Fruit fly (Drosophila melanogaster): ENCODE data around the gene CG8578.
A peak's percentile ranks its signal among the peaks of the same experiment; 100 is the strongest.

Gene CG8578

DNA sequence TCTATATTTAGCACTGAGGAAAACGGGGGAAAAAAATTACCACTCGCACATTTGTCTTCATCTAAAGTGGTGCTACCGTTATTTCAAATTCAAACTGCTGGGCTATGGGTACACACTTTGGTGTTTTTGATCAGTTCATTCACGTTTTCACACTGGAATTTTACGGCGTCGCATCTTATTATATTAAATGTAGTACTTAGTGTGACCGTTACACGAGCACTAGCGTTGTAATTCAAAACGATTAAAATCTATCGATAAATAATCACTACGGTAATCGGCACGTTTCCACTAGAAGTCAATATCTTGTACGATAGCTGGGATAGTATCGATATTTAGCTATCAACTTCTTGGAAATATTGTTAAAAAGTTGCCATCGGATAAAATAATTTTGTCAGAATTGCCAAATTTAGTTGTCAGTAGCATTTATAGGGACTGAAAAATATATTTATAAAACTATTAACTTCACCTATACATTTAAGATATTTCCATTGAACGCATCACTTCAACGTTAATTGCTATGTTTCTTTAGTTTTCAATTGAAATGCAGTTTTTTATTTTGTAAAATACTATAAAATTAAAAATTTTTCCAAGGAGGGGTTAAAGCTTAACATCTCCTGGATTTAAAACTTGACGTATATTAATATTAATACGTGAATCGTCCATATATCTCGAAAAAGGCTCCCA, 13.5 kb downstream of the CG8578 start, which contains the start of the genes CG46440 and Myb:
TSS of gene CG46440 (minus strand) at position 223 of the 684 bp plus-strand sequence.
TSS of gene Myb (minus strand) at position 223 of the 684 bp plus-strand sequence.
- no peak for TF ChIP-seq fkh (GFP tag; optimal IDR thresholded peaks at IDR 0.05)
- TF ChIP-seq CG6808 (GFP tag; optimal IDR thresholded peaks at IDR 0.05) = no peak
- peak; percentile 1 for TF ChIP-seq Eip78C (GFP tag)
- peak; percentile 18 for TF ChIP-seq dsx (GFP tag; optimal IDR thresholded peaks at IDR 0.05; ENCODE audit: poor library complexity, severe bottlenecking)
- TF ChIP-seq fd85E (GFP tag; optimal IDR thresholded peaks at IDR 0.05) = no peak
- TF ChIP-seq lz (GFP tag; optimal IDR thresholded peaks at IDR 0.05) = peak; percentile 1
- no peak for TF ChIP-seq Ets21C (GFP tag; optimal IDR thresholded peaks at IDR 0.05)
- no peak for TF ChIP-seq CG8119 (GFP tag; IDR thresholded peaks at IDR 0.05)
- no peak for TF ChIP-seq achi (GFP tag; optimal IDR thresholded peaks at IDR 0.05)
- no peak for TF ChIP-seq net (GFP tag; optimal IDR thresholded peaks at IDR 0.05)
- no peak for TF ChIP-seq CG10669 (GFP tag; optimal IDR thresholded peaks at IDR 0.05)
- no peak for TF ChIP-seq esn (GFP tag; optimal IDR thresholded peaks at IDR 0.05)
- 0 out of 2 replicates have a peak, but pooled peaks have one; percentile 20 for TF ChIP-seq CG15336 (GFP tag; IDR thresholded peaks at IDR 0.05)
- no peak for TF ChIP-seq CG4318 (GFP tag; optimal IDR thresholded peaks at IDR 0.05)
- TF ChIP-seq fd59A (GFP tag; optimal IDR thresholded peaks at IDR 0.05) = no peak
- TF ChIP-seq acj6 (GFP tag; optimal IDR thresholded peaks at IDR 0.05) = no peak
- TF ChIP-seq svp (GFP tag) = peak; percentile 5
- no peak for TF ChIP-seq pdm3 (GFP tag; optimal IDR thresholded peaks at IDR 0.05)
- TF ChIP-seq Eip75B (GFP tag; optimal IDR thresholded peaks at IDR 0.05) = no peak
- TF ChIP-seq cyc (GFP tag; optimal IDR thresholded peaks at IDR 0.05) = no peak
- TF ChIP-seq CG32006 (GFP tag; optimal IDR thresholded peaks at IDR 0.05) = no peak
- no peak for TF ChIP-seq OdsH (GFP tag; optimal IDR thresholded peaks at IDR 0.05)
- no peak for TF ChIP-seq CG8319 (GFP tag; optimal IDR thresholded peaks at IDR 0.05)
- no peak for TF ChIP-seq Met (GFP tag; optimal IDR thresholded peaks at IDR 0.05)
- no peak for TF ChIP-seq CG9139 (GFP tag; optimal IDR thresholded peaks at IDR 0.05)
- no peak for TF ChIP-seq ss (GFP tag; optimal IDR thresholded peaks at IDR 0.05)
- no peak for TF ChIP-seq vri (GFP tag; optimal IDR thresholded peaks at IDR 0.05)
- no peak for TF ChIP-seq Hr38 (GFP tag; optimal IDR thresholded peaks at IDR 0.05)
- TF ChIP-seq CG10631 (GFP tag; optimal IDR thresholded peaks at IDR 0.05) = no peak
- TF ChIP-seq CG6792 (GFP tag; optimal IDR thresholded peaks at IDR 0.05) = no peak
- no peak for TF ChIP-seq CG6163 (GFP tag; IDR thresholded peaks at IDR 0.05)
- TF ChIP-seq CG16779 (tag; optimal IDR thresholded peaks at IDR 0.05) = no peak
- TF ChIP-seq Blimp-1 (GFP tag; optimal IDR thresholded peaks at IDR 0.05) = no peak
- no peak for TF ChIP-seq CG11902 (GFP tag; optimal IDR thresholded peaks at IDR 0.05)
- TF ChIP-seq salr (GFP tag; optimal IDR thresholded peaks at IDR 0.05) = no peak
- TF ChIP-seq CG3032 (tag; optimal IDR thresholded peaks at IDR 0.05) = no peak
- peak; percentile 7 for TF ChIP-seq topi (GFP tag; optimal IDR thresholded peaks at IDR 0.05)
- no peak for TF ChIP-seq Sox14 (GFP tag; optimal IDR thresholded peaks at IDR 0.05)

DNA sequence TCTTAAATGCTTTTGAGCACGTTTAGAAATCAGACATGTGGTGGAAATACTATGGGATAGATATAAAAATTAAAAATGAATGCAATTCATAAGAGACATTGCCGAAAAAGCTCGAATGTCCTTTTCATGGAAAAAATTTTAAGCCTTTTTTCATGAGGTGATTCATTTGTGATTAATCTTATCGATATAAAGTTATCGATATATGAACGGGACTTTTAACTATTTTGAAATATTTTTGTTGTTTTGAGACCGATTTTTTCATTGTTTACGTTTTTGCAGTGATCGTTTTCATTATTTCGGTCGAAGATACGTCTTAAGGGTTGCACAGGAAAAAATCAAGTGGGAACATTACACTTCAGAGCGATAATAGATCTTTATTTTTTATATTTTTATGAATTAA, 15.1 kb downstream of the CG8578 start, which contains the start of gene AlkB:
TSS of gene AlkB (minus strand) at position 101 of the 400 bp plus-strand sequence.
- no peak for TF ChIP-seq CG6276 (GFP tag; optimal IDR thresholded peaks at IDR 0.05)
- no peak for TF ChIP-seq CG10631 (GFP tag; optimal IDR thresholded peaks at IDR 0.05)
- no peak for TF ChIP-seq Eip75B (GFP tag; optimal IDR thresholded peaks at IDR 0.05)
- TF ChIP-seq Sox15 (GFP tag; optimal IDR thresholded peaks at IDR 0.05) = no peak
- no peak for TF ChIP-seq CG11294 (GFP tag; IDR thresholded peaks at IDR 0.05)
- no peak for TF ChIP-seq CG11902 (GFP tag; optimal IDR thresholded peaks at IDR 0.05)
- TF ChIP-seq dsx (GFP tag; optimal IDR thresholded peaks at IDR 0.05; ENCODE audit: poor library complexity, severe bottlenecking) = no peak
- TF ChIP-seq fd85E (GFP tag; optimal IDR thresholded peaks at IDR 0.05) = no peak
- TF ChIP-seq Blimp-1 (GFP tag; optimal IDR thresholded peaks at IDR 0.05) = no peak
- TF ChIP-seq Eip78C (GFP tag) = no peak
- TF ChIP-seq CG3032 (tag; optimal IDR thresholded peaks at IDR 0.05) = no peak
- TF ChIP-seq CG10669 (GFP tag; optimal IDR thresholded peaks at IDR 0.05) = no peak

Measured in whole organism, prepupa.